Fruit fly (Drosophila melanogaster) whole organism, pupa: ENCODE measurements around the gene HP6.

Experiments
- CG14655 ChIP-seq: fragments of 200-800 bp; sonication (Bioruptor generic); optimal IDR thresholded peaks from 3 replicates; lab custom pipeline; 2017; ENCODE audit warnings: mild to moderate bottlenecking, missing biosample characterization, missing genetic modification reagents, missing genetic modification characterization
- CG8159 ChIP-seq: fragments of 200-800 bp; sonication (Bioruptor generic); optimal IDR thresholded peaks from 3 replicates; lab custom pipeline; 2018; ENCODE audit warnings: missing biosample characterization, mild to moderate bottlenecking, missing genetic modification characterization, moderate library complexity
- CG9948 ChIP-seq: fragments of 200-800 bp; sonication (Bioruptor generic); optimal IDR thresholded peaks from 2 replicates; lab custom pipeline; 2018; ENCODE audit warnings: missing biosample characterization, mild to moderate bottlenecking, missing genetic modification characterization, moderate library complexity
- Snoo ChIP-seq: fragments of 200-800 bp; sonication (Bioruptor generic); optimal IDR thresholded peaks from 3 replicates; lab custom pipeline; 2017; ENCODE audit warnings: missing biosample characterization, mild to moderate bottlenecking, missing genetic modification characterization, inconsistent platforms
- rn ChIP-seq: fragments of 200-800 bp; sonication (Bioruptor generic); IDR thresholded peaks from 2 replicates; pipeline ENCODE4 v1.3.6; 2022; ENCODE audit warnings: missing biosample characterization, missing genetic modification characterization

- TF ChIP-seq Snoo (tag; lab: Kevin White, UChicago): peak; percentile 50
- TF ChIP-seq CG8159 (tag; lab: Kevin White, UChicago): peak; percentile 83
- peak; percentile 93 for TF ChIP-seq CG14655 (GFP tag; lab: Kevin White, UChicago)
- peak; percentile 92 for TF ChIP-seq CG9948 (tag; lab: Kevin White, UChicago)
- TF ChIP-seq rn: peak; percentile 88
These were observed 5.3 kb upstream of the HP6 start for dm6 chr2L:4583306-4583705.
